Fruit fly (Drosophila melanogaster) S2 (cell line): ENCODE data around the gene CG32718.

ENCODE experiments used
- CG8478 ChIP-seq: fragments of >200 bp; optimal IDR thresholded peaks from 2 replicates; lab custom pipeline; 2018
- CTCF ChIP-seq, 2 experiments: fragments of >200 bp; optimal IDR thresholded peaks; 2 replicates each; lab custom pipeline; 2018

DNA sequence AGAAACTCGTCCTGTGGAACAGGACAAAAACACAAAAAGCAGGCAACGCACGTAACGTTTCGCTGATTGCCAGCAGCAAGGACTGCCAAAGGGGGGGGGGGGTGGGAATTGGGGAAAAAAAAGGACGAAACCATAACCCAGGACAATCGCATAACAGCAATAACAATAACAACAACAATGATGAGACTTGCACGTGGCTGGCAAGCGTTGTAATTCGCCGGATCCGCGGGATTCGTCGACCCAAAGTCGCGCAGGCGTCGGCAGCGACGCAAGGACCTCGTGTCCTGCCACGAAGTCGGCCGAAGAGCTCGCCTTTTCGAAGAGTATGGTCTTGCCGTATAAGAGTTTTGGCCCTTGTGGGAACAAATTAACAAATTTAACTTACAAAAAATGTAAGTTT, 47.3 kb downstream of the CG32718 start:
- no peak for TF ChIP-seq CTCF (optimal IDR thresholded peaks at IDR 0.05; lab: Kevin White, UChicago)
- TF ChIP-seq CG8478 (lab: Kevin White, UChicago): no peak
